Fruit fly (Drosophila melanogaster) whole organism, embryonic: ENCODE measurements around the gene CG14630.

Experiments
- Atf6 ChIP-seq: fragments of 200-800 bp; sonication (Bioruptor generic); IDR thresholded peaks from 2 replicates; pipeline ENCODE4 v1.3.6; 2022; ENCODE audit warnings: missing biosample characterization, missing genetic modification characterization
- CG10147 ChIP-seq: fragments of 200-800 bp; sonication (Bioruptor generic); optimal IDR thresholded peaks from 2 replicates; lab custom pipeline; 2019; ENCODE audit warnings: missing biosample characterization, mild to moderate bottlenecking, missing genetic modification characterization, moderate library complexity
- CG1024 ChIP-seq: fragments of 200-800 bp; sonication (Bioruptor generic); IDR thresholded peaks from 2 replicates; pipeline ENCODE4 v1.3.6; 2022; ENCODE audit warnings: missing biosample characterization, missing genetic modification characterization
- CG10654 ChIP-seq: fragments of 200-800 bp; sonication (Bioruptor generic); optimal IDR thresholded peaks from 2 replicates; lab custom pipeline; 2016; ENCODE audit warnings: missing biosample characterization, missing genetic modification characterization
- CG11504 ChIP-seq: fragments of 200-800 bp; sonication (Bioruptor generic); optimal IDR thresholded peaks from 3 replicates; lab custom pipeline; 2019; ENCODE audit warnings: missing biosample characterization, mild to moderate bottlenecking, missing genetic modification characterization, moderate library complexity
- CG11723 ChIP-seq: fragments of 200-800 bp; sonication (Bioruptor generic); optimal IDR thresholded peaks from 2 replicates; lab custom pipeline; 2017; ENCODE audit warnings: missing biosample characterization, mild to moderate bottlenecking, missing genetic modification characterization
- CG12219 ChIP-seq: fragments of 200-800 bp; sonication (Bioruptor generic); optimal IDR thresholded peaks from 3 replicates; lab custom pipeline; 2018; ENCODE audit warnings: missing biosample characterization, mild to moderate bottlenecking, missing genetic modification characterization
- CG14710 ChIP-seq: fragments of 200-800 bp; sonication (Bioruptor generic); optimal IDR thresholded peaks from 3 replicates; lab custom pipeline; 2019; ENCODE audit warnings: missing biosample characterization, mild to moderate bottlenecking, missing genetic modification characterization, moderate library complexity
- CG18599 ChIP-seq: fragments of 200-800 bp; sonication (Bioruptor generic); optimal IDR thresholded peaks from 3 replicates; lab custom pipeline; 2017; ENCODE audit warnings: missing biosample characterization, missing genetic modification characterization, mild to moderate bottlenecking, moderate library complexity, missing genetic modification reagents
- CG2889 ChIP-seq: fragments of 200-800 bp; sonication (Bioruptor generic); IDR thresholded peaks from 3 replicates; pipeline ENCODE4 v1.3.6; 2022; ENCODE audit warnings: missing biosample characterization, missing genetic modification characterization
- CG33557 ChIP-seq: fragments of 200-800 bp; sonication (Bioruptor generic); optimal IDR thresholded peaks from 2 replicates; lab custom pipeline; 2019; ENCODE audit warnings: missing biosample characterization, mild to moderate bottlenecking, missing genetic modification characterization, moderate library complexity
- CG43689 ChIP-seq: fragments of 200-800 bp; sonication (Bioruptor generic); IDR thresholded peaks from 2 replicates; pipeline ENCODE4 v1.3.6; 2022; ENCODE audit warnings: missing biosample characterization, missing genetic modification characterization
- CG4424 ChIP-seq: fragments of 200-800 bp; sonication (Bioruptor generic); optimal IDR thresholded peaks from 3 replicates; lab custom pipeline; 2016; ENCODE audit warnings: missing biosample characterization, missing genetic modification characterization
- CG6654 ChIP-seq: fragments of 200-800 bp; sonication (Bioruptor generic); optimal IDR thresholded peaks from 2 replicates; lab custom pipeline; 2017; ENCODE audit warnings: missing biosample characterization, mild to moderate bottlenecking, missing genetic modification characterization
- CG7357 ChIP-seq: fragments of 200-800 bp; sonication (Bioruptor generic); IDR thresholded peaks from 3 replicates; pipeline ENCODE4 v1.3.6; 2022; ENCODE audit warnings: missing biosample characterization, missing genetic modification characterization
- CG7987 ChIP-seq: fragments of 200-800 bp; sonication (Bioruptor generic); optimal IDR thresholded peaks from 2 replicates; lab custom pipeline; 2018; ENCODE audit warnings: missing biosample characterization, mild to moderate bottlenecking, missing genetic modification characterization, moderate library complexity
- Dad ChIP-seq: fragments of 200-800 bp; sonication (Bioruptor generic); optimal IDR thresholded peaks from 3 replicates; lab custom pipeline; 2016; ENCODE audit warnings: missing biosample characterization, missing genetic modification characterization
- Dfd ChIP-seq, 2 experiments: fragments of >200 bp; optimal IDR thresholded peaks; 2 replicates each; lab custom pipeline; 2017; ENCODE audit warnings: missing biosample characterization in 2 of 2, missing genetic modification characterization in 2 of 2
- E2f1 ChIP-seq: fragments of 200-800 bp; sonication (Bioruptor generic); IDR thresholded peaks from 2 replicates; pipeline ENCODE4 v1.3.6; 2022; ENCODE audit warnings: missing biosample characterization, missing genetic modification characterization
- Fer1 ChIP-seq: fragments of 200-800 bp; sonication (Bioruptor generic); optimal IDR thresholded peaks from 2 replicates; lab custom pipeline; 2017; ENCODE audit warnings: missing biosample characterization, mild to moderate bottlenecking, missing genetic modification characterization
- Hand ChIP-seq: fragments of 200-800 bp; sonication (Bioruptor generic); optimal IDR thresholded peaks from 2 replicates; lab custom pipeline; 2017; ENCODE audit warnings: mild to moderate bottlenecking, missing biosample characterization, missing genetic modification reagents, missing genetic modification characterization
- Mes4 ChIP-seq: fragments of 200-800 bp; sonication (Bioruptor generic); optimal IDR thresholded peaks from 2 replicates; lab custom pipeline; 2016; ENCODE audit warnings: missing biosample characterization, missing genetic modification characterization
- NC2β ChIP-seq: fragments of 200-800 bp; sonication (Bioruptor generic); optimal IDR thresholded peaks from 2 replicates; lab custom pipeline; 2016; ENCODE audit warnings: missing biosample characterization, missing genetic modification characterization
- Nf-YC ChIP-seq: fragments of 200-800 bp; optimal IDR thresholded peaks from 3 replicates; lab custom pipeline; 2019; ENCODE audit warnings: missing biosample characterization, mild to moderate bottlenecking, missing genetic modification characterization, moderate library complexity
- Poxn ChIP-seq: fragments of 200-800 bp; sonication (Bioruptor generic); IDR thresholded peaks from 2 replicates; pipeline ENCODE4 v1.3.6; 2022; ENCODE audit warnings: missing biosample characterization, missing genetic modification characterization
- Scr ChIP-seq: fragments of 200-800 bp; sonication (Bioruptor generic); IDR thresholded peaks from 2 replicates; pipeline ENCODE4 v1.3.6; 2022; ENCODE audit warnings: missing biosample characterization, missing genetic modification characterization; ENCODE audit not compliant: partially characterized antibody
- Sox100B ChIP-seq: fragments of 200-800 bp; sonication (Bioruptor generic); optimal IDR thresholded peaks from 3 replicates; lab custom pipeline; 2018; ENCODE audit warnings: missing biosample characterization, mild to moderate bottlenecking, missing genetic modification characterization
- Sox102F ChIP-seq: fragments of 200-800 bp; sonication (Bioruptor generic); optimal IDR thresholded peaks from 2 replicates; lab custom pipeline; 2018; ENCODE audit warnings: missing biosample characterization, mild to moderate bottlenecking, missing genetic modification characterization, moderate library complexity
- Ssrp ChIP-seq: fragments of 200-800 bp; sonication (Bioruptor generic); optimal IDR thresholded peaks from 2 replicates; lab custom pipeline; 2018; ENCODE audit warnings: missing biosample characterization, mild to moderate bottlenecking, missing genetic modification characterization, moderate library complexity
- Usf ChIP-seq: fragments of 200-800 bp; sonication (Bioruptor generic); optimal IDR thresholded peaks from 2 replicates; lab custom pipeline; 2017; ENCODE audit warnings: missing genotype, missing biosample characterization, missing genetic modification characterization
- cas ChIP-seq: fragments of 200-800 bp; sonication (Bioruptor generic); IDR thresholded peaks from 2 replicates; pipeline ENCODE4 v1.3.6; 2022; ENCODE audit warnings: missing biosample characterization, missing genetic modification characterization
- chn ChIP-seq: fragments of 200-800 bp; sonication (Bioruptor generic); optimal IDR thresholded peaks from 2 replicates; lab custom pipeline; 2016; ENCODE audit warnings: missing biosample characterization, missing genetic modification characterization
- danr ChIP-seq: fragments of 200-800 bp; sonication (Bioruptor generic); IDR thresholded peaks from 2 replicates; pipeline ENCODE4 v1.3.6; 2022; ENCODE audit warnings: missing biosample characterization, missing genetic modification characterization
- dpn ChIP-seq, 2 experiments: fragments of 200-800 bp; sonication (Bioruptor generic); optimal IDR thresholded peaks; 3 replicates each; lab custom pipeline; 2016; ENCODE audit warnings: missing biosample characterization in 2 of 2, missing genetic modification characterization in 2 of 2
- dysf ChIP-seq: fragments of 200-800 bp; sonication (Bioruptor generic); IDR thresholded peaks from 3 replicates; pipeline ENCODE4 v1.3.6; 2022; ENCODE audit warnings: missing biosample characterization, missing genetic modification characterization
- ems ChIP-seq: fragments of 200-800 bp; sonication (Bioruptor generic); optimal IDR thresholded peaks from 3 replicates; lab custom pipeline; 2016; ENCODE audit warnings: missing biosample characterization, missing genetic modification characterization
- fd64A ChIP-seq: fragments of 200-800 bp; sonication (Bioruptor generic); optimal IDR thresholded peaks from 3 replicates; lab custom pipeline; 2018; ENCODE audit warnings: missing biosample characterization, mild to moderate bottlenecking, missing genetic modification characterization
- ftz-f1 ChIP-seq: fragments of 200-800 bp; sonication (Bioruptor generic); optimal IDR thresholded peaks from 2 replicates; lab custom pipeline; 2016; ENCODE audit warnings: missing biosample characterization, missing genetic modification characterization
- gcm ChIP-seq: fragments of 200-800 bp; sonication (Bioruptor generic); optimal IDR thresholded peaks from 2 replicates; lab custom pipeline; 2019; ENCODE audit warnings: missing biosample characterization, mild to moderate bottlenecking, missing genetic modification characterization, moderate library complexity
- h ChIP-seq: fragments of >200 bp; optimal IDR thresholded peaks from 2 replicates; lab custom pipeline; 2017
- hbn ChIP-seq: fragments of 200-800 bp; sonication (Bioruptor generic); IDR thresholded peaks from 2 replicates; pipeline ENCODE4 v1.3.6; 2022; ENCODE audit warnings: missing biosample characterization, missing genetic modification characterization; ENCODE audit not compliant: partially characterized antibody
- her ChIP-seq: fragments of 200-800 bp; sonication (Bioruptor generic); optimal IDR thresholded peaks from 2 replicates; lab custom pipeline; 2016; ENCODE audit warnings: missing biosample characterization, missing genetic modification characterization
- inv ChIP-seq: fragments of 200-800 bp; sonication (Bioruptor generic); IDR thresholded peaks from 2 replicates; pipeline ENCODE4 v1.3.6; 2022; ENCODE audit warnings: missing biosample characterization, missing genetic modification characterization; ENCODE audit not compliant: partially characterized antibody
- jigr1 ChIP-seq: fragments of 200-800 bp; sonication (Bioruptor generic); IDR thresholded peaks from 3 replicates; pipeline ENCODE4 v1.3.6; 2022; ENCODE audit warnings: missing biosample characterization, missing genetic modification characterization
- klu ChIP-seq: fragments of 200-800 bp; sonication (Bioruptor generic); IDR thresholded peaks from 2 replicates; pipeline ENCODE4 v1.3.6; 2022; ENCODE audit warnings: missing biosample characterization, missing genetic modification characterization
- odd ChIP-seq: fragments of 200-800 bp; sonication (Bioruptor generic); optimal IDR thresholded peaks from 2 replicates; lab custom pipeline; 2017; ENCODE audit warnings: missing biosample characterization, mild to moderate bottlenecking, missing genetic modification characterization
- prd ChIP-seq, 3 experiments: fragments of >200 bp in 2 of 3; fragments of 200-800 bp in 1 of 3; sonication (Bioruptor generic) in 1 of 3; optimal IDR thresholded peaks in 2 of 3; IDR thresholded peaks in 1 of 3; 2 replicates in 2 of 3; 3 replicates in 1 of 3; pipeline versions ENCODE4 v1.3.6 to Lab custom; 2017 to 2022; ENCODE audit warnings: missing biosample characterization in 1 of 3, missing genetic modification characterization in 1 of 3
- rib ChIP-seq: fragments of 200-800 bp; sonication (Bioruptor generic); IDR thresholded peaks from 2 replicates; pipeline ENCODE4 v1.3.6; 2022; ENCODE audit warnings: missing biosample characterization, missing genetic modification characterization
- sim ChIP-seq: fragments of 200-800 bp; sonication (Bioruptor generic); IDR thresholded peaks from 2 replicates; pipeline ENCODE4 v1.3.6; 2022; ENCODE audit warnings: missing biosample characterization, missing genetic modification characterization
- trh ChIP-seq: fragments of 200-800 bp; sonication (Bioruptor generic); optimal IDR thresholded peaks from 2 replicates; lab custom pipeline; 2016; ENCODE audit warnings: missing biosample characterization, missing genetic modification characterization
- twi ChIP-seq: fragments of 200-800 bp; optimal IDR thresholded peaks from 2 replicates; lab custom pipeline; 2019; ENCODE audit warnings: missing biosample characterization, mild to moderate bottlenecking, missing genetic modification characterization, moderate library complexity
- z ChIP-seq: fragments of 200-800 bp; sonication (Bioruptor generic); IDR thresholded peaks from 3 replicates; pipeline ENCODE4 v1.3.6; 2022; ENCODE audit warnings: missing biosample characterization, missing genetic modification characterization

The CG14630 gene

DNA sequence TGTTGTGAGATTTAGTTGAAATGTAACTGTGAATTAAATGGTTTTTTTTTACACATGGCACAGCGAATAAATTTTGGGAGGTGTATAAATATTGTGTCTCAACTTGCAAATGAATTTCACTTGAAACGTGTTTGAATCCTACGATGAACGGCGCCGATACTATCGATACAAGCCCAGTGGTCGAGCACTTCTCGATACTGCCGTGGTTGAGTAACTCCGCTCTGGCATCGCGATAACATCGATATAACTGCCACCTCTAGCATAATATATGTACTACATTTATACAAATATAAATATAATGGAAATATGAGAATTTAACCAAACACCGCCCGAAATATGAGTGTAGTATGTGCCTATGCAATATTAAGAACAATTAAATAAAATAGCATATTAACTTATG is 1.8 kb downstream of the CG14630 start (continued):
- TF ChIP-seq her (GFP tag; lab: Kevin White, UChicago), result peak; percentile 18
- TF ChIP-seq dysf (GFP tag; lab: Robert Waterston, UW), result no peak
- TF ChIP-seq fd64A (GFP tag; lab: Kevin White, UChicago), result no peak
- no peak for TF ChIP-seq trh (GFP tag; lab: Kevin White, UChicago)
- peak; percentile 97 for TF ChIP-seq inv (GFP tag; lab: Robert Waterston, UW)
- TF ChIP-seq Fer1 (GFP tag; lab: Kevin White, UChicago), result no peak
- peak; percentile 49; the same call in 1 of the 2 replicates for TF ChIP-seq E2f1 (GFP tag; lab: Robert Waterston, UW)
- TF ChIP-seq cas (GFP tag; lab: Robert Waterston, UW), result no peak
- no peak for TF ChIP-seq danr (GFP tag; lab: Robert Waterston, UW)
- TF ChIP-seq Dad (GFP tag; lab: Kevin White, UChicago), result no peak
- peak; percentile 96 for TF ChIP-seq Scr (GFP tag; lab: Robert Waterston, UW)
- no peak for TF ChIP-seq ftz-f1 (GFP tag; lab: Kevin White, UChicago)
- TF ChIP-seq Sox100B (GFP tag; lab: Kevin White, UChicago), result no peak
- TF ChIP-seq chn (GFP tag; lab: Kevin White, UChicago), result no peak
- no peak for TF ChIP-seq prd (optimal IDR thresholded peaks at IDR 0.05; lab: Kevin White, UChicago)
- TF ChIP-seq prd (GFP tag; IDR thresholded peaks at IDR 0.05; lab: Robert Waterston, UW), result peak; percentile 53; the same call in 2 of the 3 replicates
- TF ChIP-seq CG7357, result no peak
- no peak for TF ChIP-seq Ssrp (tag; lab: Kevin White, UChicago)
- no peak for TF ChIP-seq CG1024 (GFP tag; lab: Robert Waterston, UW)
- peak; percentile 24 to 27 for TF ChIP-seq dpn (GFP tag; optimal IDR thresholded peaks at IDR 0.05; lab: Kevin White, UChicago)
- TF ChIP-seq CG43689 (GFP tag; lab: Robert Waterston, UW), result no peak
- no peak for TF ChIP-seq CG6654
- no peak for TF ChIP-seq CG11723 (GFP tag; lab: Kevin White, UChicago)
- no peak for TF ChIP-seq Atf6 (GFP tag; lab: Robert Waterston, UW)
- TF ChIP-seq odd, result no peak
- no peak for TF ChIP-seq Nf-YC
- no peak for TF ChIP-seq klu (GFP tag; lab: Robert Waterston, UW)
- peak; percentile 36 for TF ChIP-seq CG14710 (tag; lab: Kevin White, UChicago)
- TF ChIP-seq hbn (GFP tag; lab: Robert Waterston, UW), result peak; percentile 99
- peak; percentile 16 for TF ChIP-seq CG11504 (tag; lab: Kevin White, UChicago)
- no peak for TF ChIP-seq Hand (GFP tag; lab: Kevin White, UChicago)
- TF ChIP-seq CG18599 (GFP tag; lab: Kevin White, UChicago), result no peak
- TF ChIP-seq jigr1, result no peak
- TF ChIP-seq CG10654 (GFP tag; lab: Kevin White, UChicago), result no peak
- no peak for TF ChIP-seq CG12219 (GFP tag; lab: Kevin White, UChicago)
- no peak for TF ChIP-seq CG33557 (GFP tag; lab: Kevin White, UChicago)
- TF ChIP-seq h (lab: Kevin White, UChicago), result no peak
- no peak for TF ChIP-seq ems (GFP tag; lab: Kevin White, UChicago)
- TF ChIP-seq Poxn, result no peak
- no peak for TF ChIP-seq Dfd (GFP tag; optimal IDR thresholded peaks at IDR 0.05; lab: Kevin White, UChicago)
- TF ChIP-seq Sox102F, result no peak
- TF ChIP-seq CG7987 (GFP tag; lab: Kevin White, UChicago), result no peak
- TF ChIP-seq z (GFP tag; lab: Robert Waterston, UW), result no peak
- no peak for TF ChIP-seq CG10147 (GFP tag; lab: Kevin White, UChicago)
- no peak for TF ChIP-seq sim
- no peak for TF ChIP-seq twi (tag; lab: Kevin White, UChicago)
- TF ChIP-seq Usf (GFP tag; lab: Kevin White, UChicago), result no peak
- no peak for TF ChIP-seq NC2β
- TF ChIP-seq rib (GFP tag; lab: Robert Waterston, UW), result peak; percentile 51; the same call in 1 of the 2 replicates
- no peak for TF ChIP-seq Mes4 (GFP tag; lab: Kevin White, UChicago)
- no peak for TF ChIP-seq CG2889
- no peak for TF ChIP-seq gcm (GFP tag; lab: Kevin White, UChicago)
- TF ChIP-seq CG4424 (GFP tag; lab: Kevin White, UChicago), result no peak
